Worm (Caenorhabditis elegans): ENCODE data around the gene C45E5.1.

Gene C45E5.1

ce11 chrIV:5779537-5779936 is 35.3 kb downstream of the C45E5.1 start:
- no peak for TF ChIP-seq med-1 (GFP tag; optimal IDR thresholded peaks at IDR 0.05; ENCODE audit: insufficient read depth)
- no peak for TF ChIP-seq tab-1 (GFP tag; IDR thresholded peaks at IDR 0.05)
- no peak for TF ChIP-seq ztf-23 (GFP tag; IDR thresholded peaks at IDR 0.05)
- TF ChIP-seq flt-1 (GFP tag; IDR thresholded peaks at IDR 0.05): no peak
- no peak for TF ChIP-seq klf-2 (GFP tag; conservative IDR thresholded peaks at IDR 0.05)
- TF ChIP-seq cog-1 (tag; optimal IDR thresholded peaks at IDR 0.05): no peak
- TF ChIP-seq ztf-29 (GFP tag; IDR thresholded peaks at IDR 0.05): no peak
- no peak for TF ChIP-seq T22C8.4 (GFP tag; IDR thresholded peaks at IDR 0.05)
- no peak for TF ChIP-seq ref-1 (GFP tag; conservative IDR thresholded peaks at IDR 0.05)

- TF ChIP-seq ztf-29 (GFP tag; IDR thresholded peaks at IDR 0.05): no peak
- TF ChIP-seq tab-1 (GFP tag; IDR thresholded peaks at IDR 0.05): no peak
- TF ChIP-seq cog-1 (tag; optimal IDR thresholded peaks at IDR 0.05): no peak
- no peak for TF ChIP-seq ztf-23 (GFP tag; IDR thresholded peaks at IDR 0.05)
- no peak for TF ChIP-seq T22C8.4 (GFP tag; IDR thresholded peaks at IDR 0.05)
- TF ChIP-seq flt-1 (GFP tag; IDR thresholded peaks at IDR 0.05): no peak
- no peak for TF ChIP-seq klf-2 (GFP tag; conservative IDR thresholded peaks at IDR 0.05)
- no peak for TF ChIP-seq ref-1 (GFP tag; conservative IDR thresholded peaks at IDR 0.05)
- TF ChIP-seq med-1 (GFP tag; optimal IDR thresholded peaks at IDR 0.05; ENCODE audit: insufficient read depth): no peak
These were observed 36.1 kb downstream of the C45E5.1 start for ce11 chrIV:5780234-5780788.

- TF ChIP-seq T22C8.4 (GFP tag; IDR thresholded peaks at IDR 0.05) (no peak), med-1 (GFP tag; optimal IDR thresholded peaks at IDR 0.05; ENCODE audit: insufficient read depth) (no peak), cog-1 (tag; optimal IDR thresholded peaks at IDR 0.05) (no peak)
These were observed 39.5 kb downstream of the C45E5.1 start for ce11 chrIV:5783675-5784074.

ce11 chrIV:5790993-5791392 is 46.8 kb downstream of the C45E5.1 start, which contains the start of gene C31H1.2:
C31H1.2 (plus strand) TSS chrIV:5791293.
- TF ChIP-seq klf-2 (GFP tag; conservative IDR thresholded peaks at IDR 0.05) (no peak), T22C8.4 (GFP tag; IDR thresholded peaks at IDR 0.05) (no peak), ref-1 (GFP tag; conservative IDR thresholded peaks at IDR 0.05) (no peak), flt-1 (GFP tag; IDR thresholded peaks at IDR 0.05) (no peak), cog-1 (tag; optimal IDR thresholded peaks at IDR 0.05) (no peak), ztf-23 (GFP tag; IDR thresholded peaks at IDR 0.05) (no peak), tab-1 (GFP tag; IDR thresholded peaks at IDR 0.05) (no peak), med-1 (GFP tag; optimal IDR thresholded peaks at IDR 0.05; ENCODE audit: insufficient read depth) (no peak), ztf-29 (GFP tag; IDR thresholded peaks at IDR 0.05) (no peak)

ce11 chrIV:5795495-5795894 is 51.3 kb downstream of the C45E5.1 start:
- TF ChIP-seq tab-1 (GFP tag; IDR thresholded peaks at IDR 0.05): no peak
- no peak for TF ChIP-seq med-1 (GFP tag; optimal IDR thresholded peaks at IDR 0.05; ENCODE audit: insufficient read depth)
- TF ChIP-seq cog-1 (tag; optimal IDR thresholded peaks at IDR 0.05): no peak

ce11 chrIV:5796694-5797093 is 52.5 kb downstream of the C45E5.1 start, which contains the start of gene C31H1.5:
C31H1.5 (minus strand) TSS chrIV:5796794.
- no peak for TF ChIP-seq ztf-23 (GFP tag; IDR thresholded peaks at IDR 0.05)
- no peak for TF ChIP-seq cog-1 (tag; optimal IDR thresholded peaks at IDR 0.05)
- no peak for TF ChIP-seq T22C8.4 (GFP tag; IDR thresholded peaks at IDR 0.05)
- TF ChIP-seq tab-1 (GFP tag; IDR thresholded peaks at IDR 0.05): no peak
- no peak for TF ChIP-seq med-1 (GFP tag; optimal IDR thresholded peaks at IDR 0.05; ENCODE audit: insufficient read depth)
- TF ChIP-seq ztf-29 (GFP tag; IDR thresholded peaks at IDR 0.05): no peak
- TF ChIP-seq ref-1 (GFP tag; conservative IDR thresholded peaks at IDR 0.05): no peak
- no peak for TF ChIP-seq flt-1 (GFP tag; IDR thresholded peaks at IDR 0.05)
- no peak for TF ChIP-seq klf-2 (GFP tag; conservative IDR thresholded peaks at IDR 0.05)
